Fruit fly (Drosophila melanogaster) whole organism, embryonic: ENCODE data around the gene CG43294.

Experiments used
- ATbp ChIP-seq: fragments of 200-800 bp; sonication (Bioruptor generic); optimal IDR thresholded peaks from 2 replicates; lab custom pipeline; 2017; ENCODE audit warnings: missing biosample characterization, mild to moderate bottlenecking, missing genetic modification characterization, missing genetic modification reagents
- Atf3 ChIP-seq: fragments of 200-800 bp; sonication (Bioruptor generic); optimal IDR thresholded peaks from 3 replicates; lab custom pipeline; 2016; ENCODE audit warnings: missing biosample characterization, missing genetic modification characterization
- Blimp-1 ChIP-seq: fragments of 200-800 bp; sonication (Bioruptor generic); optimal IDR thresholded peaks from 3 replicates; lab custom pipeline; 2018; ENCODE audit warnings: missing biosample characterization, missing genetic modification characterization, mild to moderate bottlenecking, moderate library complexity, missing genetic modification reagents
- Bteb2 ChIP-seq: fragments of 200-800 bp; sonication (Bioruptor generic); optimal IDR thresholded peaks from 2 replicates; lab custom pipeline; 2016; ENCODE audit warnings: missing biosample characterization, missing genetic modification characterization
- CG10431 ChIP-seq: fragments of 200-800 bp; sonication (Bioruptor generic); optimal IDR thresholded peaks from 3 replicates; lab custom pipeline; 2018; ENCODE audit warnings: missing biosample characterization, mild to moderate bottlenecking, missing genetic modification characterization
- CG11085 ChIP-seq: fragments of 200-800 bp; sonication (Bioruptor generic); IDR thresholded peaks from 2 replicates; pipeline ENCODE4 v1.3.6; 2022; ENCODE audit warnings: missing biosample characterization, missing genetic modification characterization
- CG12659 ChIP-seq: fragments of 200-800 bp; sonication (Bioruptor generic); optimal IDR thresholded peaks from 3 replicates; lab custom pipeline; 2017; ENCODE audit warnings: mild to moderate bottlenecking, missing biosample characterization, missing genetic modification reagents, missing genetic modification characterization
- CG13424 ChIP-seq: fragments of 200-800 bp; sonication (Bioruptor generic); optimal IDR thresholded peaks from 2 replicates; lab custom pipeline; 2019; ENCODE audit warnings: missing biosample characterization, mild to moderate bottlenecking, missing genetic modification characterization, moderate library complexity
- CG14710 ChIP-seq: fragments of 200-800 bp; sonication (Bioruptor generic); optimal IDR thresholded peaks from 3 replicates; lab custom pipeline; 2019; ENCODE audit warnings: missing biosample characterization, mild to moderate bottlenecking, missing genetic modification characterization, moderate library complexity
- CG14965 ChIP-seq: fragments of 200-800 bp; sonication (Bioruptor generic); optimal IDR thresholded peaks from 2 replicates; lab custom pipeline; 2016; ENCODE audit warnings: missing biosample characterization, missing genetic modification characterization, borderline replicate concordance
- CG1529 ChIP-seq: fragments of 200-800 bp; sonication (Bioruptor generic); optimal IDR thresholded peaks from 3 replicates; lab custom pipeline; 2018; ENCODE audit warnings: missing biosample characterization, missing genetic modification characterization
- CG17612 ChIP-seq: fragments of 200-800 bp; sonication (Bioruptor generic); IDR thresholded peaks from 2 replicates; pipeline ENCODE4 v1.3.6; 2022; ENCODE audit warnings: missing biosample characterization, missing genetic modification characterization
- CG2875 ChIP-seq: fragments of 200-800 bp; sonication (Bioruptor generic); optimal IDR thresholded peaks from 2 replicates; lab custom pipeline; 2017; ENCODE audit warnings: missing biosample characterization, mild to moderate bottlenecking, missing genetic modification characterization, missing genetic modification reagents
- CG30020 ChIP-seq: fragments of 200-800 bp; optimal IDR thresholded peaks from 2 replicates; lab custom pipeline; 2019; ENCODE audit warnings: missing biosample characterization, mild to moderate bottlenecking, missing genetic modification characterization, moderate library complexity
- CG34422 ChIP-seq: fragments of 200-800 bp; sonication (Bioruptor generic); IDR thresholded peaks from 3 replicates; pipeline ENCODE4 v1.3.6; 2022; ENCODE audit warnings: missing biosample characterization, missing genetic modification characterization
- CG4282 ChIP-seq: fragments of 200-800 bp; sonication (Bioruptor generic); optimal IDR thresholded peaks from 2 replicates; lab custom pipeline; 2016; ENCODE audit warnings: missing biosample characterization, missing genetic modification characterization
- CG4404 ChIP-seq: fragments of 200-800 bp; sonication (Bioruptor generic); IDR thresholded peaks from 2 replicates; pipeline ENCODE4 v1.3.6; 2022; ENCODE audit warnings: missing biosample characterization, missing genetic modification characterization
- CG4820 ChIP-seq: fragments of 200-800 bp; sonication (Bioruptor generic); optimal IDR thresholded peaks from 3 replicates; lab custom pipeline; 2016; ENCODE audit warnings: missing biosample characterization, missing genetic modification characterization
- CG6175 ChIP-seq: fragments of 200-800 bp; sonication (Bioruptor generic); IDR thresholded peaks from 3 replicates; pipeline ENCODE4 v1.3.6; 2022; ENCODE audit warnings: missing biosample characterization, missing genetic modification characterization
- CG6689 ChIP-seq: fragments of 200-800 bp; sonication (Bioruptor generic); IDR thresholded peaks from 2 replicates; pipeline ENCODE4 v1.3.6; 2022; ENCODE audit warnings: missing biosample characterization, missing genetic modification characterization
- CG6854 ChIP-seq: fragments of 200-800 bp; sonication (Bioruptor generic); optimal IDR thresholded peaks from 3 replicates; lab custom pipeline; 2017; ENCODE audit warnings: missing biosample characterization, mild to moderate bottlenecking, missing genetic modification characterization
- CG7556 ChIP-seq: fragments of 200-800 bp; sonication (Bioruptor generic); optimal IDR thresholded peaks from 2 replicates; lab custom pipeline; 2017; ENCODE audit warnings: missing biosample characterization, mild to moderate bottlenecking, missing genetic modification characterization
- CG7963 ChIP-seq: fragments of 200-800 bp; sonication (Bioruptor generic); IDR thresholded peaks from 3 replicates; pipeline ENCODE4 v1.3.6; 2022; ENCODE audit warnings: missing biosample characterization, missing genetic modification characterization; ENCODE audit not compliant: partially characterized antibody
- CG8478 ChIP-seq: fragments of >200 bp; optimal IDR thresholded peaks from 2 replicates; lab custom pipeline; 2018
- CG9727 ChIP-seq: fragments of 200-800 bp; sonication (Bioruptor generic); optimal IDR thresholded peaks from 3 replicates; lab custom pipeline; 2017; ENCODE audit warnings: missing biosample characterization, mild to moderate bottlenecking, missing genetic modification characterization
- Chrac-16 ChIP-seq: fragments of 200-800 bp; sonication (Bioruptor generic); optimal IDR thresholded peaks from 3 replicates; lab custom pipeline; 2016; ENCODE audit warnings: missing biosample characterization, missing genetic modification characterization
- Elba2 ChIP-seq: fragments of 200-800 bp; sonication (Bioruptor generic); optimal IDR thresholded peaks from 3 replicates; lab custom pipeline; 2016; ENCODE audit warnings: missing biosample characterization, missing genetic modification characterization
- HLH3B ChIP-seq: fragments of 200-800 bp; sonication (Bioruptor generic); IDR thresholded peaks from 2 replicates; pipeline ENCODE4 v1.3.6; 2022; ENCODE audit warnings: missing biosample characterization, missing genetic modification characterization
- Hsf ChIP-seq: fragments of 200-800 bp; sonication (Bioruptor generic); optimal IDR thresholded peaks from 3 replicates; lab custom pipeline; 2016; ENCODE audit warnings: missing biosample characterization, missing genetic modification characterization
- Opbp ChIP-seq: fragments of 200-800 bp; sonication (Bioruptor generic); IDR thresholded peaks from 3 replicates; pipeline ENCODE4 v1.3.6; 2022; ENCODE audit warnings: missing biosample characterization, missing genetic modification characterization; ENCODE audit not compliant: partially characterized antibody
- Spps ChIP-seq: fragments of 200-800 bp; sonication (Bioruptor generic); optimal IDR thresholded peaks from 2 replicates; lab custom pipeline; 2018; ENCODE audit warnings: missing biosample characterization, mild to moderate bottlenecking, missing genetic modification characterization
- YL-1 ChIP-seq: fragments of 200-800 bp; sonication (Bioruptor generic); optimal IDR thresholded peaks from 3 replicates; lab custom pipeline; 2017; ENCODE audit warnings: missing biosample characterization, mild to moderate bottlenecking, missing genetic modification characterization
- az2 ChIP-seq: fragments of 200-800 bp; sonication (Bioruptor generic); optimal IDR thresholded peaks from 3 replicates; lab custom pipeline; 2016; ENCODE audit warnings: missing biosample characterization, missing genetic modification characterization
- bab2 ChIP-seq: fragments of 200-800 bp; sonication (Bioruptor generic); optimal IDR thresholded peaks from 2 replicates; lab custom pipeline; 2016; ENCODE audit warnings: missing biosample characterization, missing genetic modification characterization
- bcd ChIP-seq: fragments of 200-800 bp; sonication (Bioruptor generic); optimal IDR thresholded peaks from 2 replicates; lab custom pipeline; 2017; ENCODE audit warnings: missing biosample characterization, mild to moderate bottlenecking, missing genetic modification characterization
- bigmax ChIP-seq: fragments of 200-800 bp; sonication (Bioruptor generic); optimal IDR thresholded peaks from 2 replicates; lab custom pipeline; 2018; ENCODE audit warnings: missing biosample characterization, mild to moderate bottlenecking, missing genetic modification characterization
- cato ChIP-seq: fragments of 200-800 bp; sonication (Bioruptor generic); optimal IDR thresholded peaks from 2 replicates; lab custom pipeline; 2016; ENCODE audit warnings: missing biosample characterization, missing genetic modification characterization, borderline replicate concordance
- caup ChIP-seq: fragments of 200-800 bp; sonication (Bioruptor generic); optimal IDR thresholded peaks from 3 replicates; lab custom pipeline; 2017; ENCODE audit warnings: missing biosample characterization, mild to moderate bottlenecking, missing genetic modification characterization, moderate library complexity; ENCODE audit not compliant: severe bottlenecking
- crol ChIP-seq: fragments of 200-800 bp; sonication (Bioruptor generic); IDR thresholded peaks from 2 replicates; pipeline ENCODE4 v1.3.6; 2022; ENCODE audit warnings: missing biosample characterization, missing genetic modification characterization
- crp ChIP-seq, 2 experiments: fragments of 200-800 bp; sonication (Bioruptor generic); optimal IDR thresholded peaks; 2 replicates in 1 of 2; 3 replicates in 1 of 2; lab custom pipeline; 2017; ENCODE audit warnings: missing biosample characterization in 2 of 2, missing genetic modification characterization in 2 of 2, mild to moderate bottlenecking in 1 of 2, moderate library complexity in 1 of 2
- dm ChIP-seq: fragments of 200-800 bp; sonication (Bioruptor generic); optimal IDR thresholded peaks from 3 replicates; lab custom pipeline; 2016; ENCODE audit warnings: missing biosample characterization, missing genetic modification characterization
- fd102C ChIP-seq: fragments of 200-800 bp; sonication (Bioruptor generic); optimal IDR thresholded peaks from 2 replicates; lab custom pipeline; 2018; ENCODE audit warnings: missing biosample characterization, mild to moderate bottlenecking, missing genetic modification characterization, moderate library complexity
- fu2 ChIP-seq: fragments of 200-800 bp; sonication (Bioruptor generic); optimal IDR thresholded peaks from 2 replicates; lab custom pipeline; 2016; ENCODE audit warnings: missing biosample characterization, missing genetic modification characterization
- gce ChIP-seq: fragments of 200-800 bp; sonication (Bioruptor generic); IDR thresholded peaks from 3 replicates; pipeline ENCODE4 v1.3.6; 2022; ENCODE audit warnings: missing biosample characterization, missing genetic modification characterization
- jumu ChIP-seq: fragments of 200-800 bp; sonication (Bioruptor generic); optimal IDR thresholded peaks from 3 replicates; lab custom pipeline; 2016; ENCODE audit warnings: missing biosample characterization, missing genetic modification characterization
- ken ChIP-seq: fragments of 200-800 bp; sonication (Bioruptor generic); IDR thresholded peaks from 3 replicates; pipeline ENCODE4 v1.3.6; 2022; ENCODE audit warnings: missing biosample characterization, missing genetic modification characterization
- mam ChIP-seq: fragments of 200-800 bp; sonication (Bioruptor generic); optimal IDR thresholded peaks from 3 replicates; lab custom pipeline; 2016; ENCODE audit warnings: missing biosample characterization, missing genetic modification characterization
- odd ChIP-seq: fragments of 200-800 bp; sonication (Bioruptor generic); optimal IDR thresholded peaks from 2 replicates; lab custom pipeline; 2017; ENCODE audit warnings: missing biosample characterization, mild to moderate bottlenecking, missing genetic modification characterization
- prd ChIP-seq, 3 experiments: fragments of >200 bp in 2 of 3; fragments of 200-800 bp in 1 of 3; sonication (Bioruptor generic) in 1 of 3; optimal IDR thresholded peaks in 2 of 3; IDR thresholded peaks in 1 of 3; 2 replicates in 2 of 3; 3 replicates in 1 of 3; pipeline versions ENCODE4 v1.3.6 to Lab custom; 2017 to 2022; ENCODE audit warnings: missing biosample characterization in 1 of 3, missing genetic modification characterization in 1 of 3
- run ChIP-seq: fragments of 200-800 bp; sonication (Bioruptor generic); optimal IDR thresholded peaks from 3 replicates; lab custom pipeline; 2018; ENCODE audit warnings: missing biosample characterization, mild to moderate bottlenecking, missing genetic modification characterization
- sens ChIP-seq: fragments of 200-800 bp; sonication (Bioruptor generic); peaks from one replicate; lab custom pipeline; 2016; ENCODE audit warnings: missing biosample characterization, missing genetic modification characterization

The CG43294 gene

dm6 chr3L:11992960-11993359 lies 34.9 kb downstream of the CG43294 start, which contains the start of gene viaf (continued):
- TF ChIP-seq Opbp (GFP tag; lab: Robert Waterston, UW): peak; percentile 97
- TF ChIP-seq Chrac-16 (GFP tag; lab: Kevin White, UChicago): peak; percentile 53
- TF ChIP-seq crp (GFP tag; optimal IDR thresholded peaks at IDR 0.05; lab: Kevin White, UChicago): no peak
- TF ChIP-seq CG2875 (GFP tag; lab: Kevin White, UChicago): no peak
- TF ChIP-seq CG34422 (GFP tag; lab: Robert Waterston, UW): peak; percentile 52; the same call in 2 of the 3 replicates
- TF ChIP-seq CG4404 (GFP tag; lab: Robert Waterston, UW): no peak
- no peak for TF ChIP-seq Bteb2 (GFP tag; lab: Kevin White, UChicago)
- TF ChIP-seq crol (GFP tag; lab: Robert Waterston, UW): no peak
- no peak for TF ChIP-seq CG6689 (GFP tag; lab: Robert Waterston, UW)
- TF ChIP-seq CG1529: no peak
- TF ChIP-seq Hsf (GFP tag; lab: Kevin White, UChicago): peak; percentile 45
- TF ChIP-seq HLH3B: peak; percentile 42; the same call in 1 of the 2 replicates
- peak; percentile 92 for TF ChIP-seq CG7963 (GFP tag; lab: Robert Waterston, UW)
- no peak for TF ChIP-seq CG10431
- TF ChIP-seq CG6854 (GFP tag; lab: Kevin White, UChicago): no peak
- TF ChIP-seq CG13424 (tag; lab: Kevin White, UChicago): peak; percentile 64
- TF ChIP-seq Blimp-1: no peak
- TF ChIP-seq bab2 (GFP tag; lab: Kevin White, UChicago): peak; percentile 18
- TF ChIP-seq YL-1 (GFP tag; lab: Kevin White, UChicago): peak; percentile 88
- no peak for TF ChIP-seq caup (GFP tag; lab: Kevin White, UChicago)
- TF ChIP-seq Elba2: no peak
- no peak for TF ChIP-seq jumu (GFP tag; lab: Kevin White, UChicago)
- no peak for TF ChIP-seq run (tag; lab: Kevin White, UChicago)
- peak; percentile 20 for TF ChIP-seq Spps (tag; lab: Kevin White, UChicago)
- TF ChIP-seq cato (GFP tag; lab: Kevin White, UChicago): no peak
- no peak for TF ChIP-seq bcd (GFP tag; lab: Kevin White, UChicago)
- no peak for TF ChIP-seq CG7556 (GFP tag; lab: Kevin White, UChicago)
- peak; percentile 4 for TF ChIP-seq CG4820 (GFP tag; lab: Kevin White, UChicago)
- TF ChIP-seq ken (GFP tag; lab: Robert Waterston, UW): no peak
- no peak for TF ChIP-seq gce (GFP tag; lab: Robert Waterston, UW)
- peak; percentile 53 for TF ChIP-seq az2 (GFP tag; lab: Kevin White, UChicago)
- TF ChIP-seq ATbp (GFP tag; lab: Kevin White, UChicago): no peak
- TF ChIP-seq CG30020: peak; percentile 65
- TF ChIP-seq dm: no peak
- no peak for TF ChIP-seq odd (GFP tag; lab: Kevin White, UChicago)
- no peak for TF ChIP-seq CG8478 (lab: Kevin White, UChicago)
- TF ChIP-seq CG14965 (GFP tag; lab: Kevin White, UChicago): no peak
- TF ChIP-seq sens (GFP tag; lab: Kevin White, UChicago): peak; percentile 84
- TF ChIP-seq prd (optimal IDR thresholded peaks at IDR 0.05; lab: Kevin White, UChicago): no peak
- TF ChIP-seq prd (GFP tag; IDR thresholded peaks at IDR 0.05; lab: Robert Waterston, UW): peak; percentile 53
- no peak for TF ChIP-seq fd102C (GFP tag; lab: Kevin White, UChicago)
- TF ChIP-seq mam: peak; percentile 31
- TF ChIP-seq CG14710 (tag; lab: Kevin White, UChicago): peak; percentile 72
- TF ChIP-seq Atf3 (GFP tag; lab: Kevin White, UChicago): no peak
- peak; percentile 43 for TF ChIP-seq CG9727 (GFP tag; lab: Kevin White, UChicago)
- TF ChIP-seq bigmax: no peak
- no peak for TF ChIP-seq fu2
- no peak for TF ChIP-seq CG6175
- TF ChIP-seq CG17612 (GFP tag; lab: Robert Waterston, UW): no peak
- TF ChIP-seq CG4282: no peak
- TF ChIP-seq CG11085 (GFP tag; lab: Robert Waterston, UW): no peak
- TF ChIP-seq CG12659 (GFP tag; lab: Kevin White, UChicago): peak; percentile 78
